Worm (Caenorhabditis elegans) whole organism, young adult: ENCODE data around the gene F07B10.4.

Source experiments
- F33H1.4 ChIP-seq: fragments of 200-800 bp; sonication (Bioruptor generic); IDR thresholded peaks from 2 replicates; pipeline ENCODE4 v1.3.6; 2022; ENCODE audit warnings: missing genetic modification reagents, missing genetic modification characterization, missing compliant biosample characterization
- F37B4.10 ChIP-seq: fragments of 200-800 bp; sonication (Bioruptor generic); IDR thresholded peaks from 2 replicates; pipeline ENCODE4 v1.3.6; 2022; ENCODE audit warnings: missing genetic modification characterization, missing compliant biosample characterization
- ama-1 ChIP-seq, 3 experiments: fragments of 150-350 bp in 1 of 3; sonication (generic microtip) in 2 of 3; optimal IDR thresholded peaks; 2 replicates each; lab custom pipeline; 2014 to 2018; ENCODE audit warnings: missing biosample characterization in 2 of 3, missing genetic modification characterization in 2 of 3, missing genetic modification reagents in 2 of 3
- cebp-1 ChIP-seq, 2 experiments: fragments of 200-800 bp in 1 of 2; sonication (Bioruptor generic) in 1 of 2; sonication (generic microtip) in 1 of 2; IDR thresholded peaks in 1 of 2; optimal IDR thresholded peaks in 1 of 2; 2 replicates each; pipeline versions ENCODE4 v1.3.6 to Lab custom; 2017 to 2022; ENCODE audit warnings: missing compliant biosample characterization in 2 of 2, missing genetic modification characterization in 2 of 2, mild to moderate bottlenecking in 1 of 2, missing genetic modification reagents in 1 of 2, moderate library complexity in 1 of 2
- efl-1 ChIP-seq: fragments of 150-350 bp; optimal IDR thresholded peaks from 2 replicates; lab custom pipeline; 2014; ENCODE audit warnings: missing biosample characterization, missing genetic modification reagents, missing genetic modification characterization
- egrh-3 ChIP-seq: fragments of 200-800 bp; sonication (Bioruptor generic); IDR thresholded peaks from 2 replicates; pipeline ENCODE4 v1.3.6; 2022; ENCODE audit warnings: missing genetic modification reagents, missing genetic modification characterization, missing compliant biosample characterization
- snpc-4 ChIP-seq, 5 experiments: fragments of 150-350 bp in 1 of 5; sonication (generic microtip) in 4 of 5; optimal IDR thresholded peaks; 2 replicates each; lab custom pipeline; 2014 to 2018; ENCODE audit warnings: missing genetic modification characterization in 5 of 5, missing biosample characterization in 3 of 5, antibody characterized with exemption in 2 of 5, mild to moderate bottlenecking in 2 of 5, missing compliant biosample characterization in 2 of 5, missing genotype in 2 of 5, moderate library complexity in 2 of 5, missing genetic modification reagents in 1 of 5

DNA sequence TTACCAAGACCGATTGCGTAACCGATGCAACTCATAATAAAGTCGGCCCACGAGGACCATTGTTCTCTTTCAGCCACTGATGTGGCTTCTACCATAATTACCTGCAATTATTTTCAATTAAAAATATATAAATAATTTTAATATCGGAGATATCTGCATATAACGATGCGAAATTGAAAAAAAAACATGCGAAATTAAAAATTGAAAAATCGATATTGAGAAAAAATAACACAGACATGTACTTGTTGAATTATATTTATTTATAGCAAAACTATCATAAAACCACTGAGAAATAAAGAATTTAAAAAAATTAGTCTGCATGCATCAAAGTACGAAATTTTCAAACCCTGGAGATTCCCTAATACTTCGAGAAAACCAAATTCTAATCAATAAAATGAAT, 45.4 kb upstream of the F07B10.4 start, which contains the start of gene snf-11:
- TF ChIP-seq efl-1 (GFP tag; lab: Kevin White, UChicago): no peak
- no peak for TF ChIP-seq cebp-1 (GFP tag; IDR thresholded peaks at IDR 0.05; lab: Robert Waterston, UW)
- no peak for TF ChIP-seq cebp-1 (tag; optimal IDR thresholded peaks at IDR 0.05; lab: Kevin White, UChicago)
- TF ChIP-seq F33H1.4 (GFP tag; lab: Robert Waterston, UW): no peak
- TF ChIP-seq snpc-4 (GFP tag; optimal IDR thresholded peaks at IDR 0.05; lab: Kevin White, UChicago): no peak
- TF ChIP-seq snpc-4 (tag; optimal IDR thresholded peaks at IDR 0.05; lab: Kevin White, UChicago): no peak
- TF ChIP-seq F37B4.10 (GFP tag; lab: Robert Waterston, UW): no peak
- no peak for TF ChIP-seq ama-1 (optimal IDR thresholded peaks at IDR 0.05; lab: Kevin White, UChicago)
- TF ChIP-seq ama-1 (GFP tag; optimal IDR thresholded peaks at IDR 0.05; lab: Kevin White, UChicago): no peak
- no peak for TF ChIP-seq egrh-3
